Fruit fly (Drosophila melanogaster) whole organism, prepupa: ENCODE data around the gene bip1.

ENCODE experiments used
- CG10669 ChIP-seq: fragments of 200-800 bp; sonication (Bioruptor generic); optimal IDR thresholded peaks from 3 replicates; lab custom pipeline; 2018; ENCODE audit warnings: missing biosample characterization, mild to moderate bottlenecking, missing genetic modification characterization, moderate library complexity
- CG3919 ChIP-seq: fragments of 200-800 bp; sonication (Bioruptor generic); optimal IDR thresholded peaks from 3 replicates; lab custom pipeline; 2016; ENCODE audit warnings: missing biosample characterization, missing genetic modification characterization
- CG4318 ChIP-seq: fragments of 200-800 bp; sonication (Bioruptor generic); optimal IDR thresholded peaks from 3 replicates; lab custom pipeline; 2017; ENCODE audit warnings: missing biosample characterization, mild to moderate bottlenecking, missing genetic modification characterization
- CG6792 ChIP-seq: fragments of 200-800 bp; sonication (Bioruptor generic); optimal IDR thresholded peaks from 3 replicates; lab custom pipeline; 2016; ENCODE audit warnings: missing biosample characterization, missing genetic modification characterization
- CG6854 ChIP-seq: fragments of 200-800 bp; sonication (Bioruptor generic); optimal IDR thresholded peaks from 2 replicates; lab custom pipeline; 2017; ENCODE audit warnings: missing biosample characterization, mild to moderate bottlenecking, missing genetic modification characterization
- Eip75B ChIP-seq: fragments of 200-800 bp; sonication (Bioruptor generic); optimal IDR thresholded peaks from 3 replicates; lab custom pipeline; 2016; ENCODE audit warnings: missing biosample characterization, missing genetic modification characterization
- Hr4 ChIP-seq: fragments of 200-800 bp; sonication (Bioruptor generic); optimal IDR thresholded peaks from 3 replicates; lab custom pipeline; 2016; ENCODE audit warnings: missing biosample characterization, missing genetic modification characterization
- Smox ChIP-seq: fragments of 200-800 bp; sonication (Bioruptor generic); optimal IDR thresholded peaks from 3 replicates; lab custom pipeline; 2016; ENCODE audit warnings: missing biosample characterization, missing genetic modification characterization
- dsx ChIP-seq: fragments of 200-800 bp; optimal IDR thresholded peaks from 3 replicates; lab custom pipeline; 2019; ENCODE audit warnings: missing biosample characterization, mild to moderate bottlenecking, missing genetic modification characterization, moderate library complexity; ENCODE audit not compliant: poor library complexity, severe bottlenecking
- fd59A ChIP-seq: fragments of 200-800 bp; sonication (Bioruptor generic); optimal IDR thresholded peaks from 2 replicates; lab custom pipeline; 2017; ENCODE audit warnings: missing biosample characterization, mild to moderate bottlenecking, missing genetic modification characterization, missing genetic modification reagents
- spab ChIP-seq: fragments of 200-800 bp; sonication (Bioruptor generic); optimal IDR thresholded peaks from 2 replicates; lab custom pipeline; 2017; ENCODE audit warnings: missing biosample characterization, mild to moderate bottlenecking, missing genetic modification characterization, missing genetic modification reagents
- ss ChIP-seq, 2 experiments: fragments of 200-800 bp; sonication (Bioruptor generic); optimal IDR thresholded peaks; 2 replicates in 1 of 2; 3 replicates in 1 of 2; lab custom pipeline; 2017 to 2018; ENCODE audit warnings: mild to moderate bottlenecking in 2 of 2, missing biosample characterization in 2 of 2, missing genetic modification characterization in 2 of 2, moderate library complexity in 1 of 2
- vri ChIP-seq: fragments of 200-800 bp; sonication (Bioruptor generic); optimal IDR thresholded peaks from 3 replicates; lab custom pipeline; 2016; ENCODE audit warnings: missing biosample characterization, mild to moderate bottlenecking, missing genetic modification characterization

DNA sequence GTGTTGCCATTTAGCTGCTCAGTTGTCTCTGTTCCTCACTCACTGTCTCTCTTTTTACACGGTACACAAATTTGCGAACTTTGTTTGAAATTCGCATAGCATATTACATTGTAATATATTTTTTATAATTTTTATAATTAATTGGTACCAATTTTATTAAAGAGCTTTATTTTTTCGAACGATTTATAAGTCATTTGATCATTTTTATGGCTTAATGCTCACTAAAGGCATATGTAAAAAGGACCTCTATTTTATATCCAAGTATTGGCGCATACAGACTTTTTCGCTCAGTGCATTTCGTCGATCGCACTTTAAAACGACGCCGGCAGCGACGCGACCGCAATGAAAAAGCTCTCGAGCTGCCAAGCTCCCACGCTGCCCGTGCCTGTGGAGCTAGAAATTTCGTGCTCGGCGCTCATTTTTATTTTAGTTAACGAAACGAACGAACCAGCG lies 37.6 kb upstream of the bip1 start:
- TF ChIP-seq fd59A: peak; percentile 74
- peak; percentile 45 for TF ChIP-seq CG6854
- TF ChIP-seq CG10669 (GFP tag; lab: Kevin White, UChicago): peak; percentile 92
- peak; percentile 96 for TF ChIP-seq Hr4 (GFP tag; lab: Kevin White, UChicago)
- peak; percentile 78 for TF ChIP-seq dsx
- peak; percentile 82 to 86 for TF ChIP-seq ss (GFP tag; optimal IDR thresholded peaks at IDR 0.05; lab: Kevin White, UChicago)
- peak; percentile 81 for TF ChIP-seq spab (GFP tag; lab: Kevin White, UChicago)
- no peak for TF ChIP-seq Smox (GFP tag; lab: Kevin White, UChicago)
- TF ChIP-seq CG3919: peak; percentile 86
- peak; percentile 94 for TF ChIP-seq CG4318 (GFP tag; lab: Kevin White, UChicago)
- TF ChIP-seq vri (GFP tag; lab: Kevin White, UChicago): peak; percentile 77
- peak; percentile 85 for TF ChIP-seq Eip75B (GFP tag; lab: Kevin White, UChicago)
- TF ChIP-seq CG6792 (GFP tag; lab: Kevin White, UChicago): peak; percentile 92
